Worm (Caenorhabditis elegans): Measurements from ENCODE around the gene dyci-1.

DNA sequence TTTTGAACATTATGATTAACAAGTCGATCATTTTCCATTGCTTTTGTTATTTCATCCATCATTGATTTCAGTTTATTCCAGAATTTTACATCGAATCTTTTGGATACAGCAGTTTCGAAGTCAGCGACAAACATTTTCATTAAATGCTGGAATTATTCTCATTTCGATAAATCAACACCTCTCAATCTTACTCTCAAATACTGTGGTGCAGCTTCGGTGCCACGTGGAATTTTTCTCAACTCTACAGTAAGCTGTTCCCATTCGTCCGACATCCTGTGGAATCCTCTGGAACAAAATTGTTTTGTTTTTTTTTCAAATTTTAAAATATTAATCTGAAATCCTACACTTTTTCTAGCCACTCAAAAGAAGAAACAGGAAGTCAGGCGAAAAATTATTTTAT lies 42.9 kb downstream of the dyci-1 start, which contains the start of gene smg-7:
- TF ChIP-seq ama-1 (optimal IDR thresholded peaks at IDR 0.05) = no peak
- TF ChIP-seq unc-62 (GFP tag; optimal IDR thresholded peaks at IDR 0.05) = no peak
- no peak for TF ChIP-seq skn-1 (tag; optimal IDR thresholded peaks at IDR 0.05)
- no peak for TF ChIP-seq nhr-11 (tag; optimal IDR thresholded peaks at IDR 0.05)
- TF ChIP-seq blmp-1 (tag; optimal IDR thresholded peaks at IDR 0.05; ENCODE audit: insufficient read depth) = no peak
- TF ChIP-seq aly-2 (tag; optimal IDR thresholded peaks at IDR 0.05) = no peak
- no peak for TF ChIP-seq nhr-77 (tag; optimal IDR thresholded peaks at IDR 0.05)
- TF ChIP-seq elt-3 (tag; optimal IDR thresholded peaks at IDR 0.05) = no peak
- TF ChIP-seq ztf-4 (tag; optimal IDR thresholded peaks at IDR 0.05) = no peak
- TF ChIP-seq ceh-82 (tag; optimal IDR thresholded peaks at IDR 0.05) = no peak

Data from whole organism, L2 larva.